Fruit fly (Drosophila melanogaster) whole organism, embryonic: ENCODE results near the gene Cpr64Ad.
A peak's percentile ranks its signal among the peaks of the same experiment; 100 is the strongest.

ENCODE experiments used
- CG11093 ChIP-seq: fragments of 200-800 bp; sonication (Bioruptor generic); IDR thresholded peaks from 3 replicates; pipeline ENCODE4 v1.3.6; 2022; ENCODE audit warnings: missing biosample characterization, missing genetic modification characterization
- CG12299 ChIP-seq: fragments of 200-800 bp; sonication (Bioruptor generic); optimal IDR thresholded peaks from 2 replicates; lab custom pipeline; 2018; ENCODE audit warnings: missing biosample characterization, mild to moderate bottlenecking, missing genetic modification characterization
- CG12659 ChIP-seq: fragments of 200-800 bp; sonication (Bioruptor generic); optimal IDR thresholded peaks from 3 replicates; lab custom pipeline; 2017; ENCODE audit warnings: mild to moderate bottlenecking, missing biosample characterization, missing genetic modification reagents, missing genetic modification characterization
- CG15479 ChIP-seq: fragments of 200-800 bp; sonication (Bioruptor generic); optimal IDR thresholded peaks from 3 replicates; lab custom pipeline; 2019; ENCODE audit warnings: missing biosample characterization, mild to moderate bottlenecking, missing genetic modification characterization, moderate library complexity
- CG17361 ChIP-seq: fragments of 200-800 bp; sonication (Bioruptor generic); IDR thresholded peaks from 3 replicates; pipeline ENCODE4 v1.3.6; 2022; ENCODE audit warnings: missing biosample characterization, missing genetic modification characterization
- CG17829 ChIP-seq: fragments of 200-800 bp; optimal IDR thresholded peaks from 2 replicates; lab custom pipeline; 2019; ENCODE audit warnings: missing biosample characterization, mild to moderate bottlenecking, missing genetic modification characterization, moderate library complexity
- CG2116 ChIP-seq: fragments of 200-800 bp; sonication (Bioruptor generic); optimal IDR thresholded peaks from 3 replicates; lab custom pipeline; 2018; ENCODE audit warnings: missing biosample characterization, mild to moderate bottlenecking, missing genetic modification characterization
- CG4328 ChIP-seq: fragments of 200-800 bp; sonication (Bioruptor generic); optimal IDR thresholded peaks from 3 replicates; lab custom pipeline; 2017; ENCODE audit warnings: missing biosample characterization, missing genetic modification reagents, missing genetic modification characterization
- CG4360 ChIP-seq: fragments of 200-800 bp; sonication (Bioruptor generic); IDR thresholded peaks from 2 replicates; pipeline ENCODE4 v1.3.6; 2022; ENCODE audit warnings: missing biosample characterization, missing genetic modification characterization
- CG4854 ChIP-seq: fragments of 200-800 bp; sonication (Bioruptor generic); optimal IDR thresholded peaks from 2 replicates; lab custom pipeline; 2016; ENCODE audit warnings: missing biosample characterization, missing genetic modification characterization, inconsistent platforms
- CG6854 ChIP-seq: fragments of 200-800 bp; sonication (Bioruptor generic); optimal IDR thresholded peaks from 3 replicates; lab custom pipeline; 2017; ENCODE audit warnings: missing biosample characterization, mild to moderate bottlenecking, missing genetic modification characterization
- Chrac-16 ChIP-seq: fragments of 200-800 bp; sonication (Bioruptor generic); optimal IDR thresholded peaks from 3 replicates; lab custom pipeline; 2016; ENCODE audit warnings: missing biosample characterization, missing genetic modification characterization
- Dfd ChIP-seq, 2 experiments: fragments of >200 bp; optimal IDR thresholded peaks; 2 replicates each; lab custom pipeline; 2017; ENCODE audit warnings: missing biosample characterization in 2 of 2, missing genetic modification characterization in 2 of 2
- Ets97D ChIP-seq: fragments of 200-800 bp; sonication (Bioruptor generic); optimal IDR thresholded peaks from 3 replicates; lab custom pipeline; 2016; ENCODE audit warnings: missing biosample characterization, missing genetic modification characterization
- HmgD ChIP-seq: fragments of 200-800 bp; sonication (Bioruptor generic); optimal IDR thresholded peaks from 3 replicates; lab custom pipeline; 2016; ENCODE audit warnings: missing biosample characterization, missing genetic modification characterization
- Myb ChIP-seq: fragments of 200-800 bp; sonication (Bioruptor generic); optimal IDR thresholded peaks from 2 replicates; lab custom pipeline; 2016; ENCODE audit warnings: missing biosample characterization, missing genetic modification characterization
- PHDP ChIP-seq: fragments of 200-800 bp; sonication (Bioruptor generic); optimal IDR thresholded peaks from 3 replicates; lab custom pipeline; 2018; ENCODE audit warnings: missing biosample characterization, mild to moderate bottlenecking, missing genetic modification characterization, moderate library complexity
- Pdp1 ChIP-seq, 2 experiments: fragments of 200-800 bp; sonication (Bioruptor generic); optimal IDR thresholded peaks; 3 replicates each; lab custom pipeline; 2016; ENCODE audit warnings: missing biosample characterization in 2 of 2, missing genetic modification characterization in 2 of 2, mild to moderate bottlenecking in 1 of 2, moderate library complexity in 1 of 2
- Xrp1 ChIP-seq: fragments of 200-800 bp; sonication (Bioruptor generic); IDR thresholded peaks from 2 replicates; pipeline ENCODE4 v1.3.6; 2022; ENCODE audit warnings: missing biosample characterization, missing genetic modification characterization
- YL-1 ChIP-seq: fragments of 200-800 bp; sonication (Bioruptor generic); optimal IDR thresholded peaks from 3 replicates; lab custom pipeline; 2017; ENCODE audit warnings: missing biosample characterization, mild to moderate bottlenecking, missing genetic modification characterization
- ab ChIP-seq: fragments of 200-800 bp; sonication (Bioruptor generic); optimal IDR thresholded peaks from 2 replicates; lab custom pipeline; 2016; ENCODE audit warnings: missing biosample characterization, missing genetic modification characterization
- amos ChIP-seq: fragments of 200-800 bp; sonication (Bioruptor generic); IDR thresholded peaks from 2 replicates; pipeline ENCODE4 v1.3.6; 2022; ENCODE audit warnings: missing biosample characterization, missing genetic modification characterization; ENCODE audit not compliant: partially characterized antibody
- ase ChIP-seq: fragments of 200-800 bp; sonication (Bioruptor generic); IDR thresholded peaks from 3 replicates; pipeline ENCODE4 v1.3.6; 2022; ENCODE audit warnings: missing biosample characterization, missing genetic modification characterization
- ash1 ChIP-seq: fragments of 200-800 bp; sonication (Bioruptor generic); optimal IDR thresholded peaks from 2 replicates; lab custom pipeline; 2018; ENCODE audit warnings: missing biosample characterization, mild to moderate bottlenecking, missing genetic modification characterization
- cas ChIP-seq: fragments of 200-800 bp; sonication (Bioruptor generic); IDR thresholded peaks from 2 replicates; pipeline ENCODE4 v1.3.6; 2022; ENCODE audit warnings: missing biosample characterization, missing genetic modification characterization
- crc ChIP-seq: fragments of 200-800 bp; sonication (Bioruptor generic); optimal IDR thresholded peaks from 2 replicates; lab custom pipeline; 2016; ENCODE audit warnings: missing biosample characterization, missing genetic modification characterization
- dan ChIP-seq: fragments of 200-800 bp; sonication (Bioruptor generic); IDR thresholded peaks from 2 replicates; pipeline ENCODE4 v1.3.6; 2022; ENCODE audit warnings: missing biosample characterization, missing genetic modification characterization
- fd102C ChIP-seq: fragments of 200-800 bp; sonication (Bioruptor generic); optimal IDR thresholded peaks from 2 replicates; lab custom pipeline; 2018; ENCODE audit warnings: missing biosample characterization, mild to moderate bottlenecking, missing genetic modification characterization, moderate library complexity
- fd3F ChIP-seq: fragments of 200-800 bp; sonication (Bioruptor generic); optimal IDR thresholded peaks from 2 replicates; lab custom pipeline; 2018; ENCODE audit warnings: missing biosample characterization, mild to moderate bottlenecking, missing genetic modification characterization, moderate library complexity
- hb ChIP-seq: fragments of 200-800 bp; sonication (Bioruptor generic); IDR thresholded peaks from 3 replicates; pipeline ENCODE4 v1.3.6; 2022; ENCODE audit warnings: missing biosample characterization, missing genetic modification characterization; ENCODE audit not compliant: partially characterized antibody
- hbn ChIP-seq: fragments of 200-800 bp; sonication (Bioruptor generic); IDR thresholded peaks from 2 replicates; pipeline ENCODE4 v1.3.6; 2022; ENCODE audit warnings: missing biosample characterization, missing genetic modification characterization; ENCODE audit not compliant: partially characterized antibody
- lab ChIP-seq: fragments of 200-800 bp; sonication (Bioruptor generic); optimal IDR thresholded peaks from 3 replicates; lab custom pipeline; 2017; ENCODE audit warnings: missing biosample characterization, missing genetic modification characterization, mild to moderate bottlenecking, moderate library complexity, missing genetic modification reagents
- nerfin-2 ChIP-seq: fragments of 200-800 bp; sonication (Bioruptor generic); IDR thresholded peaks from 2 replicates; pipeline ENCODE4 v1.3.6; 2022; ENCODE audit warnings: missing biosample characterization, missing genetic modification characterization; ENCODE audit not compliant: partially characterized antibody
- nom ChIP-seq: fragments of 200-800 bp; sonication (Bioruptor generic); optimal IDR thresholded peaks from 2 replicates; lab custom pipeline; 2017; ENCODE audit warnings: missing biosample characterization, missing genetic modification characterization, mild to moderate bottlenecking, moderate library complexity, missing genetic modification reagents
- pan ChIP-seq, 4 experiments: fragments of >200 bp in 3 of 4; fragments of 200-800 bp in 1 of 4; sonication (Bioruptor generic) in 1 of 4; optimal IDR thresholded peaks in 3 of 4; IDR thresholded peaks in 1 of 4; 2 replicates each; pipeline versions ENCODE4 v1.3.6 to Lab custom; 2017 to 2022; ENCODE audit warnings: missing biosample characterization in 2 of 4, missing genetic modification characterization in 2 of 4, mixed read lengths in 1 of 4
- psq ChIP-seq: fragments of 200-800 bp; sonication (Bioruptor generic); optimal IDR thresholded peaks from 2 replicates; lab custom pipeline; 2017; ENCODE audit warnings: missing biosample characterization, missing genetic modification characterization
- pum ChIP-seq: fragments of 200-800 bp; sonication (Bioruptor generic); optimal IDR thresholded peaks from 2 replicates; lab custom pipeline; 2016; ENCODE audit warnings: missing biosample characterization, missing genetic modification characterization
- run ChIP-seq: fragments of 200-800 bp; sonication (Bioruptor generic); optimal IDR thresholded peaks from 3 replicates; lab custom pipeline; 2018; ENCODE audit warnings: missing biosample characterization, mild to moderate bottlenecking, missing genetic modification characterization
- scrt ChIP-seq: fragments of 200-800 bp; sonication (Bioruptor generic); optimal IDR thresholded peaks from 2 replicates; lab custom pipeline; 2018; ENCODE audit warnings: missing biosample characterization, mild to moderate bottlenecking, missing genetic modification characterization, moderate library complexity
- slbo ChIP-seq: fragments of 200-800 bp; sonication (Bioruptor generic); IDR thresholded peaks from 2 replicates; pipeline ENCODE4 v1.3.6; 2022; ENCODE audit warnings: missing biosample characterization, missing genetic modification characterization
- sqz ChIP-seq: fragments of 200-800 bp; sonication (Bioruptor generic); optimal IDR thresholded peaks from 3 replicates; lab custom pipeline; 2018; ENCODE audit warnings: missing biosample characterization, mild to moderate bottlenecking, missing genetic modification characterization
- stc ChIP-seq: fragments of 200-800 bp; sonication (Bioruptor generic); IDR thresholded peaks from 2 replicates; pipeline ENCODE4 v1.3.6; 2022; ENCODE audit warnings: missing biosample characterization, missing genetic modification characterization
- tx ChIP-seq: fragments of 200-800 bp; sonication (Bioruptor generic); optimal IDR thresholded peaks from 2 replicates; lab custom pipeline; 2016; ENCODE audit warnings: missing biosample characterization, missing genetic modification characterization
- unc-4 ChIP-seq: fragments of 200-800 bp; sonication (Bioruptor generic); IDR thresholded peaks from 2 replicates; pipeline ENCODE4 v1.3.6; 2022; ENCODE audit warnings: missing biosample characterization, missing genetic modification characterization; ENCODE audit not compliant: partially characterized antibody
- wek ChIP-seq: fragments of 200-800 bp; sonication (Bioruptor generic); optimal IDR thresholded peaks from 3 replicates; lab custom pipeline; 2018; ENCODE audit warnings: missing biosample characterization, mild to moderate bottlenecking, missing genetic modification characterization, moderate library complexity
- zen ChIP-seq: fragments of 200-800 bp; sonication (Bioruptor generic); optimal IDR thresholded peaks from 3 replicates; lab custom pipeline; 2018; ENCODE audit warnings: missing biosample characterization, mild to moderate bottlenecking, missing genetic modification characterization, moderate library complexity
- zfh2 ChIP-seq: fragments of 200-800 bp; sonication (Bioruptor generic); optimal IDR thresholded peaks from 2 replicates; lab custom pipeline; 2016; ENCODE audit warnings: missing biosample characterization, missing genetic modification characterization

Cpr64Ad gene

DNA sequence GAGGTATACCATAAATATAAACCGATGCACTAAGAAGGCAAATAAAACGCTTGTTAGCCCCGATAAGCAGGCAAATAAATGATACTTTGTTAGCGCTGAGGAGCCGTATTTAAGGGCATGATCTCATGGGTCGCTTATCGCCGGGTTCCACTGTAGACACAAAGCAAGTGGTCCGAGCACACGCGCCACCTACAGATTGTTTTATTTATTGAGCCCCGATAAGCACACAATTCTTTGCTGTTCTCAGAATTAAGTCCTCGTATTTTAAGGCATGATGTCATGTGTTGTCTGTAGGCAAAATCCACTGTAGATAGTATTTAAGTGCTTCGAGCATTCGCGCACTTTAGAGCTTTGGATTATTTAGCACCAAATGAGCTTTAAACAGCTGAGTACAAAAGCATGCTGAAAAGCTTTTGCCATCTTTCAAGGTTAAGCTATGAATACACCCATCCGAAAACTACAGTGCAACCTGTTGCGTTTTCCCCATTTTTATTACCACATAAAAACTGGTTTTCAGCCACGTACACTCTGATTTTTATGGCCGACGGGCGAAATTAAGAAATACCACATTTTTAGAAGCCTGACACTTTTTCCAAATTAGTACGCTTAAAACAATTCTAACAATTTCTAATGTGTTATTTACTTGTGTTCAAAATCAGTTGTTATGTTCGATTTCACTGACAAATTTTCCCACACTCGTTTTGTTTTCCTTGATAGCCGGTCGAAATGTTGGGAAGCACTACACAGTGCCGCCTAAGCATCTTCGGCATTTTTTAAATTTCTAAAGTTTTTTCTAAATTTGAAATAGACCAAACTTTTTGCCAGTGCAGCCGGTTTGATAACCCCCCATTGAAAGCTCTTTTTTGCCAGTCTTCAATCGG is 24.5 kb downstream of the Cpr64Ad start, which contains the start of gene Sqor (continued):
- TF ChIP-seq Xrp1 (GFP tag; lab: Robert Waterston, UW) (peak; percentile 31; the same call in 1 of the 2 replicates), Ets97D (peak; percentile 20), Dfd (GFP tag; optimal IDR thresholded peaks at IDR 0.05; lab: Kevin White, UChicago) (no peak), CG2116 (GFP tag; lab: Kevin White, UChicago) (peak; percentile 54), cas (peak; percentile 74), nerfin-2 (GFP tag; lab: Robert Waterston, UW) (peak; percentile 12; the same call in 1 of the 2 replicates), CG17361 (peak; percentile 95), ase (GFP tag; lab: Robert Waterston, UW) (peak; percentile 76; the same call in 2 of the 3 replicates), tx (GFP tag; lab: Kevin White, UChicago) (peak; percentile 67), hb (GFP tag; lab: Robert Waterston, UW) (no peak), lab (peak; percentile 84), psq (GFP tag; lab: Kevin White, UChicago) (peak; percentile 38), CG17829 (peak; percentile 78), ash1 (GFP tag; lab: Kevin White, UChicago) (peak; percentile 57), CG12659 (GFP tag; lab: Kevin White, UChicago) (peak; percentile 91), slbo (GFP tag; lab: Robert Waterston, UW) (peak; percentile 87), CG12299 (peak; percentile 83), wek (GFP tag; lab: Kevin White, UChicago) (peak; percentile 58), CG11093 (peak; percentile 57; the same call in 1 of the 3 replicates), pum (peak; percentile 84), unc-4 (GFP tag; lab: Robert Waterston, UW) (0 out of 2 replicates have a peak, but pooled peaks have one; percentile 19), pan (optimal IDR thresholded peaks at IDR 0.05; lab: Kevin White, UChicago) (no peak), pan (GFP tag; optimal IDR thresholded peaks at IDR 0.05 in 1 of 2, IDR thresholded peaks at IDR 0.05 in 1 of 2) (peak in 1 of 2 experiments; percentile 82), YL-1 (GFP tag; lab: Kevin White, UChicago) (peak; percentile 71), run (tag; lab: Kevin White, UChicago) (peak; percentile 79), sqz (peak; percentile 74), zfh2 (GFP tag; lab: Kevin White, UChicago) (peak; percentile 93), hbn (GFP tag; lab: Robert Waterston, UW) (no peak), stc (peak; percentile 72), Myb (GFP tag; lab: Kevin White, UChicago) (peak; percentile 70), fd3F (peak; percentile 86), CG4854 (GFP tag; lab: Kevin White, UChicago) (peak; percentile 81), HmgD (peak; percentile 82), amos (GFP tag; lab: Robert Waterston, UW) (peak; percentile 36; the same call in 1 of the 2 replicates), nom (peak; percentile 91), CG6854 (peak; percentile 83), CG4328 (GFP tag; lab: Kevin White, UChicago) (peak; percentile 72), Chrac-16 (GFP tag; lab: Kevin White, UChicago) (peak; percentile 68), dan (no peak), CG15479 (no peak), crc (GFP tag; lab: Kevin White, UChicago) (peak; percentile 86), fd102C (GFP tag; lab: Kevin White, UChicago) (no peak), Pdp1 (GFP tag; optimal IDR thresholded peaks at IDR 0.05; lab: Kevin White, UChicago) (peak; percentile 89), scrt (GFP tag; lab: Kevin White, UChicago) (peak; percentile 91), CG4360 (GFP tag; lab: Robert Waterston, UW) (peak; percentile 41; the same call in 1 of the 2 replicates), ab (peak; percentile 50), zen (no peak), PHDP (tag; lab: Kevin White, UChicago) (peak; percentile 89)
